Worm (Caenorhabditis elegans): Measurements from ENCODE around the gene F18C5.5.

ce11 chrII:6615232-6616029 lies 48.9 kb upstream of the F18C5.5 start:
- TF ChIP-seq nhr-10 (tag; optimal IDR thresholded peaks at IDR 0.05) = no peak
- peak; percentile 92 for TF ChIP-seq fos-1 (tag; optimal IDR thresholded peaks at IDR 0.05)
